Fruit fly (Drosophila melanogaster) whole organism, embryonic: ENCODE data around the gene BRWD3.

Experiments used
- CG17328 ChIP-seq: fragments of 200-800 bp; sonication (Bioruptor generic); IDR thresholded peaks from 2 replicates; pipeline ENCODE4 v1.3.6; 2022; ENCODE audit warnings: missing biosample characterization, missing genetic modification characterization
- HHEX ChIP-seq: fragments of 200-800 bp; sonication (Bioruptor generic); optimal IDR thresholded peaks from 3 replicates; lab custom pipeline; 2017; ENCODE audit warnings: missing biosample characterization, mild to moderate bottlenecking, missing genetic modification characterization, missing genetic modification reagents
- Hr78 ChIP-seq, 2 experiments: fragments of 200-800 bp in 1 of 2; fragments of >200 bp in 1 of 2; sonication (Bioruptor generic) in 1 of 2; optimal IDR thresholded peaks; 2 replicates each; lab custom pipeline; 2017 to 2019; ENCODE audit warnings: missing biosample characterization in 2 of 2, missing genetic modification characterization in 2 of 2, mild to moderate bottlenecking in 1 of 2, moderate library complexity in 1 of 2
- pho ChIP-seq: fragments of 200-800 bp; sonication (Bioruptor generic); optimal IDR thresholded peaks from 2 replicates; lab custom pipeline; 2016; ENCODE audit warnings: missing biosample characterization, missing genetic modification characterization
- sens ChIP-seq: fragments of 200-800 bp; sonication (Bioruptor generic); peaks from one replicate; lab custom pipeline; 2016; ENCODE audit warnings: missing biosample characterization, missing genetic modification characterization
- stwl ChIP-seq: fragments of 200-800 bp; sonication (Bioruptor generic); optimal IDR thresholded peaks from 3 replicates; lab custom pipeline; 2018; ENCODE audit warnings: missing biosample characterization, mild to moderate bottlenecking, missing genetic modification characterization, moderate library complexity

DNA sequence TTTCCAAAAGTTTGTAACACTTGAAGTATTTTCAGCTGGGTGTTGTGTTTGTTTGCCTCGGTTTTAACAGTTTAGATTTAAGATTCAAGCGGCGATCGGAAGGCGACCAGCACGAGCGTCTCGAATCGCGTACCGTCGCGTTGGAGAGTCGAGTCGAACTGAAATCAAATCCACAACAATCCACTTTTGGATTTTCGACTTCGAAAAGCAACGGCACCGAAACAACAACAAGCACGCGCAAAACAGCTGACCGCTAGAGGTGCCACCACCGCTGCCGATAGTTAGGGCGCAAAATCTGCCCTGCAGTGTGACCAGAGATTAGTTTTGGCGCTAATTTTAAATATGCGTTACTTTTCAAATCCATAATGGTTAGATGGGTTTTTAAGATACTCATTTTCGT is 47.7 kb upstream of the BRWD3 start, which contains the start of gene jar:
- TF ChIP-seq CG17328 (GFP tag; lab: Robert Waterston, UW) (peak; percentile 35), pho (GFP tag; lab: Kevin White, UChicago) (peak; percentile 12), HHEX (GFP tag; lab: Kevin White, UChicago) (peak; percentile 28), sens (peak; percentile 90), stwl (tag; lab: Kevin White, UChicago) (peak; percentile 35), Hr78 (GFP tag; optimal IDR thresholded peaks at IDR 0.05; lab: Kevin White, UChicago) (no peak)
